Worm (Caenorhabditis elegans): Measurements from ENCODE around the gene F22B3.8.

DNA sequence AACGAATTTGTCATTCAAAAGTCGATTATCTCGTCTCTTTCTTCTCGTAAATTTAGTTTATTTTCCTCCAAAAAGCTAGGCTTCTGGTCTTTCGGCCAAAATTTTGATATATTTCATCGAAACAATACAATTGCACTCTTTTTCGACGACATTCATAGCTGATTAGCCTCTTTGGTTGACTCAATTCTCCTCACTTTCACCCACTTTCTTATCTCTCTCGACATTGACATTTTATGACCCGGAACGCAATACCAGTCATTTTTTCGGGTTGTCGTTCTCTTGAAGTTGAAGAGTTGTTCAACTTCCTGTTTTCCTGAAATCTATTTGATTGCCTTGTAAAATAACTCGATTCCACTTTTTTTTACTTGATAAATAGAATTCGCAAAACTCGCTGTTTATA is 9.8 kb upstream of the F22B3.8 start:
- TF ChIP-seq cog-1 (tag; optimal IDR thresholded peaks at IDR 0.05) (no peak), ztf-23 (GFP tag; IDR thresholded peaks at IDR 0.05) (no peak), T22C8.4 (GFP tag; IDR thresholded peaks at IDR 0.05) (no peak)

All from whole organism, midembryonic.